Worm (Caenorhabditis elegans): ENCODE measurements around the gene nta-1.
"Not testable (repeated sequence)": the region's sequence is repeated elsewhere in the genome, so short reads cannot be mapped to it uniquely, and the experiment has no call there.

Gene nta-1

ce11 chrII:3764486-3764885 lies 20.9 kb upstream of the nta-1 start, which contains the start of gene srx-112:
Gene srx-112, minus strand, starts transcription at chrII:3764586.
- TF ChIP-seq K09A11.1 (tag; optimal IDR thresholded peaks at IDR 0.05; ENCODE audit: insufficient read depth) (no peak), pqm-1 (tag; optimal IDR thresholded peaks at IDR 0.05) (no peak), ceh-18 (tag; optimal IDR thresholded peaks at IDR 0.05) (no peak)

ce11 chrII:3761599-3761998 lies 18.0 kb upstream of the nta-1 start, which contains the start of gene T24E12.6:
Gene T24E12.6, minus strand, starts transcription at chrII:3761699.
- TF ChIP-seq pha-4, K02D7.2, che-1 (tag; optimal IDR thresholded peaks at IDR 0.05): not testable (repeated sequence)

- TF ChIP-seq lin-11 (tag; optimal IDR thresholded peaks at IDR 0.05) (no peak), ttx-3 (tag; optimal IDR thresholded peaks at IDR 0.05) (no peak), pqm-1 (tag; optimal IDR thresholded peaks at IDR 0.05) (no peak), hlh-6 (tag; optimal IDR thresholded peaks at IDR 0.05) (no peak), tbx-7 (tag; optimal IDR thresholded peaks at IDR 0.05) (no peak), ceh-19 (GFP tag; optimal IDR thresholded peaks at IDR 0.05) (no peak), lim-6 (tag; optimal IDR thresholded peaks at IDR 0.05) (no peak), Y22D7AL.16 (tag; optimal IDR thresholded peaks at IDR 0.05) (no peak), ets-4 (tag; optimal IDR thresholded peaks at IDR 0.05) (no peak), unc-55 (GFP tag; optimal IDR thresholded peaks at IDR 0.05) (no peak), ceh-14 (tag; optimal IDR thresholded peaks at IDR 0.05) (no peak), F13H6.1 (tag; optimal IDR thresholded peaks at IDR 0.05) (no peak), ceh-2 (tag; optimal IDR thresholded peaks at IDR 0.05) (no peak), rnt-1 (tag; optimal IDR thresholded peaks at IDR 0.05) (no peak)
These were observed 15.4 kb upstream of the nta-1 start, which contains the start of gene T24E12.12 for ce11 chrII:3759010-3759409. Gene T24E12.12, plus strand, starts transcription at chrII:3759290.

DNA sequence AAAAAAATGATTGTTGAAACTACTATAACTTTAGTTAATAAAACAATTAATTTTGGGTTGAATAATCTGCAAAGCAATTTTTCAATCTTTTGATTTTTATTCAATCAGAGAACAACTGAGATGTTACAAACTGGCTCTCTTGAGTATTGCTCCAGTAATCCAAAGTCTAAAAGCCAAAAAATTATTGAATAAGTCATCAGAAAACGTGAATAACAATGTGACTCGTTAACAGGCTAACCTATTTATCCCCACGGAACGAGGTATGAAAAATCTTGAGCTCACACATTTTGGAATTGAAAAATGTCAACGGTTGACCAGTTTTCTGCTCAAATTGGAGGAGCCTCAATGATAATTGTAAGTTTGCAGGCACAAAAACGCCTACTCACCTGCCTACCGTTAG lies 13.9 kb upstream of the nta-1 start, which contains the start of gene srx-111:
TSS of gene srx-111 (plus strand) at position 301 of the 400 bp plus-strand sequence.
- no peak for TF ChIP-seq hlh-6 (tag; optimal IDR thresholded peaks at IDR 0.05)
- no peak for TF ChIP-seq ztf-16 (tag; optimal IDR thresholded peaks at IDR 0.05)
- TF ChIP-seq gmeb-2 (tag; optimal IDR thresholded peaks at IDR 0.05) = no peak
- no peak for TF ChIP-seq ceh-48 (tag; optimal IDR thresholded peaks at IDR 0.05)
- no peak for TF ChIP-seq C38D4.7 (GFP tag; optimal IDR thresholded peaks at IDR 0.05)
- TF ChIP-seq ceh-6 (GFP tag; optimal IDR thresholded peaks at IDR 0.05) = no peak
- no peak for TF ChIP-seq ahr-1 (tag; optimal IDR thresholded peaks at IDR 0.05)
- TF ChIP-seq elt-2 (tag; optimal IDR thresholded peaks at IDR 0.05) = no peak
- TF ChIP-seq odd-2 (tag; optimal IDR thresholded peaks at IDR 0.05) = no peak
- no peak for TF ChIP-seq ceh-2 (tag; optimal IDR thresholded peaks at IDR 0.05)

ce11 chrII:3753598-3753997 lies 10.0 kb upstream of the nta-1 start, which contains the start of gene rcd-1:
Gene rcd-1, plus strand, starts transcription at chrII:3753898.
- TF ChIP-seq hlh-8 (tag; optimal IDR thresholded peaks at IDR 0.05) = no peak
- TF ChIP-seq ceh-24 (tag; optimal IDR thresholded peaks at IDR 0.05) = no peak
- TF ChIP-seq pros-1 (tag; optimal IDR thresholded peaks at IDR 0.05) = no peak
- TF ChIP-seq ceh-9 (tag; optimal IDR thresholded peaks at IDR 0.05) = no peak
- no peak for TF ChIP-seq syd-9 (tag; optimal IDR thresholded peaks at IDR 0.05)
- TF ChIP-seq pqm-1 (tag; optimal IDR thresholded peaks at IDR 0.05) = no peak
- TF ChIP-seq ttx-3 (tag; optimal IDR thresholded peaks at IDR 0.05) = no peak
- TF ChIP-seq nfya-1 (tag; optimal IDR thresholded peaks at IDR 0.05) = no peak

- TF ChIP-seq hlh-6 (tag; optimal IDR thresholded peaks at IDR 0.05) (no peak), sox-2 (GFP tag; IDR thresholded peaks at IDR 0.05) (no peak), ceh-48 (tag; optimal IDR thresholded peaks at IDR 0.05) (no peak), fkh-6 (tag; optimal IDR thresholded peaks at IDR 0.05) (no peak), mec-3 (tag; optimal IDR thresholded peaks at IDR 0.05; ENCODE audit: borderline replicate concordance) (no peak), ztf-16 (tag; optimal IDR thresholded peaks at IDR 0.05) (no peak), ceh-18 (tag; optimal IDR thresholded peaks at IDR 0.05) (no peak), ref-2 (tag; optimal IDR thresholded peaks at IDR 0.05) (no peak), pros-1 (tag; optimal IDR thresholded peaks at IDR 0.05) (no peak), tbx-2 (tag; optimal IDR thresholded peaks at IDR 0.05) (no peak), lim-6 (tag; optimal IDR thresholded peaks at IDR 0.05) (no peak), elt-4 (tag; optimal IDR thresholded peaks at IDR 0.05) (no peak), pax-1 (tag; optimal IDR thresholded peaks at IDR 0.05) (no peak), ceh-14 (tag; optimal IDR thresholded peaks at IDR 0.05) (no peak), Y22D7AL.16 (tag; optimal IDR thresholded peaks at IDR 0.05) (no peak), ceh-34 (tag; optimal IDR thresholded peaks at IDR 0.05) (no peak), rnt-1 (tag; optimal IDR thresholded peaks at IDR 0.05) (no peak), unc-55 (GFP tag; optimal IDR thresholded peaks at IDR 0.05) (no peak), ama-1 (optimal IDR thresholded peaks at IDR 0.05) (no peak), pqm-1 (tag; optimal IDR thresholded peaks at IDR 0.05) (no peak)
These were observed 8.6 kb upstream of the nta-1 start, which contains the start of gene sdz-11 for ce11 chrII:3752184-3752583. Gene sdz-11, minus strand, starts transcription at chrII:3752284.
